Fruit fly (Drosophila melanogaster): ENCODE results near the gene RpL34a.

The RpL34a gene

DNA sequence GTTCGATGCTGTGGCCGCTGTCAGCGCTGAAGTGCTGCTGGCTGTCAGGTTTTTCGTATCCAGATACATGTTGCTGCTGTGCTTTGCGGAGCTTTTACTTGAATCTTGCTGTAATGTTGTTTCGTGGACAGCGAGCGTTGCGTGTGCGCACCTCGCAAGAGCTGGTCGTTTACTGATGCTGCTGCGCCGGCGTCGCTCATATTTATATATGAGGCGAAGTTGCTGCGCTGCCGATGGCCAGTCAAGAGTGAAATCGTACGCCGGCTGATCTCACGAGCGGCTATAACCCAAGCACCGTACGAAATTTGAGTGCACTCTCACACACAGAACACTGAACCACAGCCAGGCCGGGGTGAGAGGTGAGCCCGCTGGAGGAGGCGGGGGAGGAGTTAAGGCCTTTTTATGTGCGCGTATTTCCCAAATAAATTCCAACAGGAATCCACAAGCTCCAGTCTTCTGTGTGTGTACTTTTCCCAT lies 41.7 kb downstream of the RpL34a start (continued):
- no peak for TF ChIP-seq sqz (GFP tag; optimal IDR thresholded peaks at IDR 0.05)
- TF ChIP-seq MESR4 (GFP tag; optimal IDR thresholded peaks at IDR 0.05): no peak
- peak; percentile 13 for TF ChIP-seq cad (GFP tag; optimal IDR thresholded peaks at IDR 0.05)
- TF ChIP-seq Scr (GFP tag; IDR thresholded peaks at IDR 0.05; ENCODE audit: partially characterized antibody): no peak
- TF ChIP-seq CG10543 (GFP tag; optimal IDR thresholded peaks at IDR 0.05): no peak
- TF ChIP-seq CG18599 (GFP tag; optimal IDR thresholded peaks at IDR 0.05): no peak
- TF ChIP-seq ab (GFP tag; optimal IDR thresholded peaks at IDR 0.05): no peak
- no peak for TF ChIP-seq stwl (tag; optimal IDR thresholded peaks at IDR 0.05)
- no peak for TF ChIP-seq CG15696 (tag; optimal IDR thresholded peaks at IDR 0.05)
- no peak for TF ChIP-seq rib (GFP tag; IDR thresholded peaks at IDR 0.05)
- no peak for TF ChIP-seq CG34224 (GFP tag; IDR thresholded peaks at IDR 0.05; ENCODE audit: partially characterized antibody)
- no peak for TF ChIP-seq Lhr (GFP tag; optimal IDR thresholded peaks at IDR 0.05)
- TF ChIP-seq CG6854 (GFP tag; optimal IDR thresholded peaks at IDR 0.05): no peak
- no peak for TF ChIP-seq fd64A (GFP tag; optimal IDR thresholded peaks at IDR 0.05)
- no peak for TF ChIP-seq CG31441 (GFP tag; IDR thresholded peaks at IDR 0.05)
- TF ChIP-seq Jarid2 (GFP tag; optimal IDR thresholded peaks at IDR 0.05): peak; percentile 76
- 0 out of 2 replicates have a peak, but pooled peaks have one; percentile 29 for TF ChIP-seq aop (GFP tag; IDR thresholded peaks at IDR 0.05)
- TF ChIP-seq CG6175 (GFP tag; IDR thresholded peaks at IDR 0.05): no peak
- TF ChIP-seq Hr51 (GFP tag; optimal IDR thresholded peaks at IDR 0.05): no peak
- TF ChIP-seq CG7372 (GFP tag; IDR thresholded peaks at IDR 0.05): peak; percentile 51; the same call in 1 of the 2 replicates
- TF ChIP-seq CG3065 (GFP tag; optimal IDR thresholded peaks at IDR 0.05): no peak
- no peak for TF ChIP-seq sisA (GFP tag; IDR thresholded peaks at IDR 0.05)
- TF ChIP-seq Opbp (GFP tag; IDR thresholded peaks at IDR 0.05; ENCODE audit: partially characterized antibody): peak; percentile 37; the same call in 1 of the 3 replicates
- peak; percentile 67 for TF ChIP-seq Ets65A (GFP tag)
- TF ChIP-seq CG33213 (GFP tag; optimal IDR thresholded peaks at IDR 0.05): no peak
- TF ChIP-seq eve (GFP tag; optimal IDR thresholded peaks at IDR 0.05): no peak
- 0 out of 2 replicates have a peak, but pooled peaks have one; percentile 29 for TF ChIP-seq NFAT (GFP tag; IDR thresholded peaks at IDR 0.05)
- TF ChIP-seq Kr (GFP tag; optimal IDR thresholded peaks at IDR 0.05): no peak
- no peak for TF ChIP-seq Side (GFP tag; optimal IDR thresholded peaks at IDR 0.05)
- TF ChIP-seq yki (optimal IDR thresholded peaks at IDR 0.05): no peak
- no peak for TF ChIP-seq CG3838 (GFP tag; optimal IDR thresholded peaks at IDR 0.05)
- peak; percentile 18; the same call in 1 of the 2 replicates for TF ChIP-seq Bgb (GFP tag; IDR thresholded peaks at IDR 0.05; ENCODE audit: partially characterized antibody)
- peak; percentile 68 for TF ChIP-seq crol (GFP tag; IDR thresholded peaks at IDR 0.05)
- 0 out of 3 replicates have a peak, but pooled peaks have one; percentile 20 for TF ChIP-seq ci (GFP tag; IDR thresholded peaks at IDR 0.05)
- TF ChIP-seq Dip3 (GFP tag; optimal IDR thresholded peaks at IDR 0.05): no peak
- no peak for TF ChIP-seq dysf (GFP tag; IDR thresholded peaks at IDR 0.05)
- no peak for TF ChIP-seq Aef1 (GFP tag; IDR thresholded peaks at IDR 0.05)
- no peak for TF ChIP-seq CG12071 (GFP tag; optimal IDR thresholded peaks at IDR 0.05)
- no peak for TF ChIP-seq CG13775 (GFP tag; optimal IDR thresholded peaks at IDR 0.05)
- no peak for TF ChIP-seq CG14441 (GFP tag; IDR thresholded peaks at IDR 0.05)
- TF ChIP-seq tgo (GFP tag; IDR thresholded peaks at IDR 0.05): no peak
- peak; percentile 5 for TF ChIP-seq Nf-YC (tag; optimal IDR thresholded peaks at IDR 0.05)
- no peak for TF ChIP-seq CG8388 (GFP tag; optimal IDR thresholded peaks at IDR 0.05)
- no peak for TF ChIP-seq MTF-1 (GFP tag; optimal IDR thresholded peaks at IDR 0.05; ENCODE audit: borderline replicate concordance)
- TF ChIP-seq zen2 (GFP tag; IDR thresholded peaks at IDR 0.05; ENCODE audit: partially characterized antibody): no peak
- TF ChIP-seq twi (tag; optimal IDR thresholded peaks at IDR 0.05): no peak
- no peak for TF ChIP-seq CG8765 (GFP tag; IDR thresholded peaks at IDR 0.05)
